Fruit fly (Drosophila melanogaster) whole organism, embryonic: Measurements from ENCODE around the gene CG10252.

Experiments used
- CG6791 ChIP-seq: fragments of 200-800 bp; sonication (Bioruptor generic); IDR thresholded peaks from 3 replicates; pipeline ENCODE4 v1.3.6; 2022; ENCODE audit warnings: missing biosample characterization, missing genetic modification characterization; ENCODE audit not compliant: partially characterized antibody
- disco-r ChIP-seq: fragments of 200-800 bp; sonication (Bioruptor generic); optimal IDR thresholded peaks from 2 replicates; lab custom pipeline; 2016; ENCODE audit warnings: missing biosample characterization, missing genetic modification characterization
- fd3F ChIP-seq: fragments of 200-800 bp; sonication (Bioruptor generic); optimal IDR thresholded peaks from 2 replicates; lab custom pipeline; 2018; ENCODE audit warnings: missing biosample characterization, mild to moderate bottlenecking, missing genetic modification characterization, moderate library complexity
- gfzf ChIP-seq: fragments of 200-800 bp; sonication (Bioruptor generic); optimal IDR thresholded peaks from 2 replicates; lab custom pipeline; 2016; ENCODE audit warnings: missing biosample characterization, mild to moderate bottlenecking, missing genetic modification characterization, moderate library complexity
- pfk ChIP-seq: fragments of 200-800 bp; sonication (Bioruptor generic); optimal IDR thresholded peaks from 2 replicates; lab custom pipeline; 2018; ENCODE audit warnings: missing biosample characterization, mild to moderate bottlenecking, missing genetic modification characterization, moderate library complexity
- run ChIP-seq: fragments of 200-800 bp; sonication (Bioruptor generic); optimal IDR thresholded peaks from 3 replicates; lab custom pipeline; 2018; ENCODE audit warnings: missing biosample characterization, mild to moderate bottlenecking, missing genetic modification characterization

DNA sequence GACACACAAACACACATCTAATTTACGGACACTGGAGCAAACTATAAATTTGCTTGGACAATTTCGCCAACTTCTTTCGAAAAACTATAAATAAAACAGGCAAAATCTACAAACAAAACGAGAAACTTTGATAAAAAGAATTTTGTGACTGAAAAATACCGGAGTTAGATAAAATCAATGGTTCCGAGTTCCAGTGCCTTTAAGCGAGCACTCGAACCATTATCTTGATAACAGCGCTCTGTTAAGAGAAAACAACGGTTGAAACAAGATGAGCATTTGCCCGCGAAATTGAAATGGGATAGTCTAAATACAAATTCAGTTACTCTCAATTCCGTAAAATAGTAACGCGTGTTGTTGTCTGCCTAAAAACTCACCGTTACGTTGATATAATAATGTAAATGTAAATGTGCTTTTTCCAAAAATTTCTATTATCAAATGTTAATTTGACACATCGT is 1.4 kb downstream of the CG10252 start, which contains the start of gene CG10254:
- TF ChIP-seq disco-r (GFP tag; lab: Kevin White, UChicago) (no peak), gfzf (GFP tag; lab: Kevin White, UChicago) (peak; percentile 87), pfk (no peak), fd3F (no peak), run (tag; lab: Kevin White, UChicago) (no peak), CG6791 (GFP tag; lab: Robert Waterston, UW) (no peak)
